Fruit fly (Drosophila melanogaster) whole organism, pupa: ENCODE measurements around the gene CG12684.

ENCODE experiments used
- CG14655 ChIP-seq: fragments of 200-800 bp; sonication (Bioruptor generic); optimal IDR thresholded peaks from 3 replicates; lab custom pipeline; 2017; ENCODE audit warnings: mild to moderate bottlenecking, missing biosample characterization, missing genetic modification reagents, missing genetic modification characterization
- CG32121 ChIP-seq: fragments of 200-800 bp; sonication (Bioruptor generic); IDR thresholded peaks from 2 replicates; pipeline ENCODE4 v1.3.6; 2022; ENCODE audit warnings: missing biosample characterization, missing genetic modification characterization
- CG8301 ChIP-seq: fragments of 200-800 bp; sonication (Bioruptor generic); optimal IDR thresholded peaks from 2 replicates; lab custom pipeline; 2018; ENCODE audit warnings: missing biosample characterization, mild to moderate bottlenecking, missing genetic modification characterization
- fd96Ca ChIP-seq: fragments of 200-800 bp; sonication (Bioruptor generic); IDR thresholded peaks from 3 replicates; pipeline ENCODE4 v1.3.6; 2022; ENCODE audit warnings: missing biosample characterization, missing genetic modification characterization
- rn ChIP-seq: fragments of 200-800 bp; sonication (Bioruptor generic); IDR thresholded peaks from 2 replicates; pipeline ENCODE4 v1.3.6; 2022; ENCODE audit warnings: missing biosample characterization, missing genetic modification characterization

- no peak for TF ChIP-seq fd96Ca (GFP tag; lab: Robert Waterston, UW)
- no peak for TF ChIP-seq rn
- no peak for TF ChIP-seq CG14655
- TF ChIP-seq CG32121 (GFP tag; lab: Robert Waterston, UW), result no peak
- no peak for TF ChIP-seq CG8301 (tag; lab: Kevin White, UChicago)
Observed at dm6 chrX:4571829-4572228, at the start of gene CG12684.
